Fruit fly (Drosophila melanogaster) whole organism, embryonic: Measurements from ENCODE around the gene RhoGEF4.

Experiments
- Bgb ChIP-seq: fragments of 200-800 bp; sonication (Bioruptor generic); IDR thresholded peaks from 2 replicates; pipeline ENCODE4 v1.3.6; 2022; ENCODE audit warnings: missing biosample characterization, missing genetic modification characterization; ENCODE audit not compliant: partially characterized antibody
- BtbVII ChIP-seq: fragments of 200-800 bp; sonication (Bioruptor generic); optimal IDR thresholded peaks from 3 replicates; lab custom pipeline; 2017; ENCODE audit warnings: missing biosample characterization, mild to moderate bottlenecking, missing genetic modification characterization
- CG10209 ChIP-seq: fragments of 200-800 bp; sonication (Bioruptor generic); optimal IDR thresholded peaks from 3 replicates; lab custom pipeline; 2017; ENCODE audit warnings: missing biosample characterization, mild to moderate bottlenecking, missing genetic modification characterization, missing genetic modification reagents
- CG10654 ChIP-seq: fragments of 200-800 bp; sonication (Bioruptor generic); optimal IDR thresholded peaks from 2 replicates; lab custom pipeline; 2016; ENCODE audit warnings: missing biosample characterization, missing genetic modification characterization
- CG12299 ChIP-seq: fragments of 200-800 bp; sonication (Bioruptor generic); optimal IDR thresholded peaks from 2 replicates; lab custom pipeline; 2018; ENCODE audit warnings: missing biosample characterization, mild to moderate bottlenecking, missing genetic modification characterization
- CG12659 ChIP-seq: fragments of 200-800 bp; sonication (Bioruptor generic); optimal IDR thresholded peaks from 3 replicates; lab custom pipeline; 2017; ENCODE audit warnings: mild to moderate bottlenecking, missing biosample characterization, missing genetic modification reagents, missing genetic modification characterization
- CG13287 ChIP-seq: fragments of 200-800 bp; sonication (Bioruptor generic); IDR thresholded peaks from 2 replicates; pipeline ENCODE4 v1.3.6; 2022; ENCODE audit warnings: missing biosample characterization, missing genetic modification characterization; ENCODE audit not compliant: partially characterized antibody
- CG15601 ChIP-seq: fragments of 200-800 bp; sonication (Bioruptor generic); optimal IDR thresholded peaks from 3 replicates; lab custom pipeline; 2019; ENCODE audit warnings: missing biosample characterization, mild to moderate bottlenecking, missing genetic modification characterization, moderate library complexity
- CG16779 ChIP-seq: fragments of 200-800 bp; sonication (Bioruptor generic); IDR thresholded peaks from 2 replicates; pipeline ENCODE4 v1.3.6; 2022; ENCODE audit warnings: missing biosample characterization, missing genetic modification characterization
- CG17568 ChIP-seq: fragments of 200-800 bp; sonication (Bioruptor generic); optimal IDR thresholded peaks from 2 replicates; lab custom pipeline; 2018; ENCODE audit warnings: missing biosample characterization, mild to moderate bottlenecking, missing genetic modification characterization, moderate library complexity
- CG17612 ChIP-seq: fragments of 200-800 bp; sonication (Bioruptor generic); IDR thresholded peaks from 2 replicates; pipeline ENCODE4 v1.3.6; 2022; ENCODE audit warnings: missing biosample characterization, missing genetic modification characterization
- CG32767 ChIP-seq: fragments of 200-800 bp; sonication (Bioruptor generic); IDR thresholded peaks from 2 replicates; pipeline ENCODE4 v1.3.6; 2022; ENCODE audit warnings: missing biosample characterization, missing genetic modification characterization
- CG3281 ChIP-seq: fragments of 200-800 bp; sonication (Bioruptor generic); optimal IDR thresholded peaks from 3 replicates; lab custom pipeline; 2017; ENCODE audit warnings: missing biosample characterization, mild to moderate bottlenecking, missing genetic modification characterization
- CG34224 ChIP-seq: fragments of 200-800 bp; sonication (Bioruptor generic); IDR thresholded peaks from 3 replicates; pipeline ENCODE4 v1.3.6; 2022; ENCODE audit warnings: missing biosample characterization, missing genetic modification characterization; ENCODE audit not compliant: partially characterized antibody
- CG3838 ChIP-seq: fragments of 200-800 bp; sonication (Bioruptor generic); optimal IDR thresholded peaks from 3 replicates; lab custom pipeline; 2016; ENCODE audit warnings: missing biosample characterization, missing genetic modification characterization
- CG6654 ChIP-seq: fragments of 200-800 bp; sonication (Bioruptor generic); optimal IDR thresholded peaks from 2 replicates; lab custom pipeline; 2017; ENCODE audit warnings: missing biosample characterization, mild to moderate bottlenecking, missing genetic modification characterization
- CG6854 ChIP-seq: fragments of 200-800 bp; sonication (Bioruptor generic); optimal IDR thresholded peaks from 3 replicates; lab custom pipeline; 2017; ENCODE audit warnings: missing biosample characterization, mild to moderate bottlenecking, missing genetic modification characterization
- CG7745 ChIP-seq: fragments of 200-800 bp; sonication (Bioruptor generic); optimal IDR thresholded peaks from 2 replicates; lab custom pipeline; 2018; ENCODE audit warnings: missing biosample characterization, mild to moderate bottlenecking, missing genetic modification characterization, moderate library complexity
- CG7928 ChIP-seq: fragments of 200-800 bp; sonication (Bioruptor generic); optimal IDR thresholded peaks from 2 replicates; lab custom pipeline; 2017; ENCODE audit warnings: missing biosample characterization, mild to moderate bottlenecking, missing genetic modification characterization
- CG8281 ChIP-seq: fragments of 200-800 bp; sonication (Bioruptor generic); optimal IDR thresholded peaks from 2 replicates; lab custom pipeline; 2018; ENCODE audit warnings: missing biosample characterization, mild to moderate bottlenecking, missing genetic modification characterization, moderate library complexity
- CG9797 ChIP-seq: fragments of 200-800 bp; sonication (Bioruptor generic); optimal IDR thresholded peaks from 3 replicates; lab custom pipeline; 2018; ENCODE audit warnings: missing biosample characterization, mild to moderate bottlenecking, missing genetic modification characterization
- CG9817 ChIP-seq: fragments of 200-800 bp; sonication (Bioruptor generic); optimal IDR thresholded peaks from 2 replicates; lab custom pipeline; 2018; ENCODE audit warnings: missing biosample characterization, mild to moderate bottlenecking, missing genetic modification characterization, moderate library complexity
- Deaf1 ChIP-seq: fragments of 200-800 bp; optimal IDR thresholded peaks from 3 replicates; lab custom pipeline; 2019; ENCODE audit warnings: missing biosample characterization, mild to moderate bottlenecking, missing genetic modification characterization, moderate library complexity
- Doc2 ChIP-seq: fragments of 200-800 bp; sonication (Bioruptor generic); IDR thresholded peaks from 2 replicates; pipeline ENCODE4 v1.3.6; 2022; ENCODE audit warnings: missing biosample characterization, missing genetic modification characterization
- E2f2 ChIP-seq: fragments of 200-800 bp; sonication (Bioruptor generic); IDR thresholded peaks from 2 replicates; pipeline ENCODE4 v1.3.6; 2022; ENCODE audit warnings: missing biosample characterization, missing genetic modification characterization
- HLH4C ChIP-seq: fragments of 200-800 bp; sonication (Bioruptor generic); IDR thresholded peaks from 3 replicates; pipeline ENCODE4 v1.3.6; 2022; ENCODE audit warnings: missing biosample characterization, missing genetic modification characterization; ENCODE audit not compliant: partially characterized antibody
- HmgZ ChIP-seq: fragments of 200-800 bp; sonication (Bioruptor generic); optimal IDR thresholded peaks from 2 replicates; lab custom pipeline; 2018; ENCODE audit warnings: missing biosample characterization, mild to moderate bottlenecking, missing genetic modification characterization
- Hr3 ChIP-seq: fragments of 200-800 bp; sonication (Bioruptor generic); optimal IDR thresholded peaks from 3 replicates; lab custom pipeline; 2016; ENCODE audit warnings: missing biosample characterization, missing genetic modification characterization
- MBD-R2 ChIP-seq: fragments of 200-800 bp; sonication (Bioruptor generic); IDR thresholded peaks from 2 replicates; pipeline ENCODE4 v1.3.6; 2022; ENCODE audit warnings: missing biosample characterization, missing genetic modification characterization
- NC2β ChIP-seq: fragments of 200-800 bp; sonication (Bioruptor generic); optimal IDR thresholded peaks from 2 replicates; lab custom pipeline; 2016; ENCODE audit warnings: missing biosample characterization, missing genetic modification characterization
- Neu2 ChIP-seq: fragments of 200-800 bp; sonication (Bioruptor generic); optimal IDR thresholded peaks from 3 replicates; lab custom pipeline; 2016; ENCODE audit warnings: missing biosample characterization, missing genetic modification characterization, borderline replicate concordance
- Six4 ChIP-seq: fragments of 200-800 bp; sonication (Bioruptor generic); optimal IDR thresholded peaks from 2 replicates; lab custom pipeline; 2016; ENCODE audit warnings: missing biosample characterization, missing genetic modification characterization
- Sry-δ ChIP-seq: fragments of 200-800 bp; sonication (Bioruptor generic); optimal IDR thresholded peaks from 2 replicates; lab custom pipeline; 2016; ENCODE audit warnings: missing biosample characterization, missing genetic modification characterization
- Trl ChIP-seq, 3 experiments: fragments of >200 bp in 2 of 3; fragments of 200-800 bp in 1 of 3; sonication (Bioruptor generic) in 1 of 3; optimal IDR thresholded peaks; 2 replicates in 1 of 3; 3 replicates in 2 of 3; lab custom pipeline; 2016 to 2017; ENCODE audit warnings: missing biosample characterization in 1 of 3, missing genetic modification characterization in 1 of 3
- Xrp1 ChIP-seq: fragments of 200-800 bp; sonication (Bioruptor generic); IDR thresholded peaks from 2 replicates; pipeline ENCODE4 v1.3.6; 2022; ENCODE audit warnings: missing biosample characterization, missing genetic modification characterization
- ab ChIP-seq: fragments of 200-800 bp; sonication (Bioruptor generic); optimal IDR thresholded peaks from 2 replicates; lab custom pipeline; 2016; ENCODE audit warnings: missing biosample characterization, missing genetic modification characterization
- bcd ChIP-seq: fragments of 200-800 bp; sonication (Bioruptor generic); optimal IDR thresholded peaks from 2 replicates; lab custom pipeline; 2017; ENCODE audit warnings: missing biosample characterization, mild to moderate bottlenecking, missing genetic modification characterization
- chm ChIP-seq: fragments of 200-800 bp; sonication (Bioruptor generic); IDR thresholded peaks from 2 replicates; pipeline ENCODE4 v1.3.6; 2022; ENCODE audit warnings: missing biosample characterization, missing genetic modification characterization
- crc ChIP-seq: fragments of 200-800 bp; sonication (Bioruptor generic); optimal IDR thresholded peaks from 2 replicates; lab custom pipeline; 2016; ENCODE audit warnings: missing biosample characterization, missing genetic modification characterization
- disco-r ChIP-seq: fragments of 200-800 bp; sonication (Bioruptor generic); optimal IDR thresholded peaks from 2 replicates; lab custom pipeline; 2016; ENCODE audit warnings: missing biosample characterization, missing genetic modification characterization
- en ChIP-seq: fragments of 200-800 bp; sonication (Bioruptor generic); optimal IDR thresholded peaks from 2 replicates; lab custom pipeline; 2016; ENCODE audit warnings: missing biosample characterization, missing genetic modification characterization
- gem ChIP-seq: fragments of 200-800 bp; sonication (Bioruptor generic); optimal IDR thresholded peaks from 2 replicates; lab custom pipeline; 2019; ENCODE audit warnings: missing biosample characterization, mild to moderate bottlenecking, missing genetic modification characterization, moderate library complexity
- ham ChIP-seq: fragments of 200-800 bp; sonication (Bioruptor generic); IDR thresholded peaks from 2 replicates; pipeline ENCODE4 v1.3.6; 2022; ENCODE audit warnings: missing biosample characterization, missing genetic modification characterization
- hbn ChIP-seq: fragments of 200-800 bp; sonication (Bioruptor generic); IDR thresholded peaks from 2 replicates; pipeline ENCODE4 v1.3.6; 2022; ENCODE audit warnings: missing biosample characterization, missing genetic modification characterization; ENCODE audit not compliant: partially characterized antibody
- luna ChIP-seq: fragments of 200-800 bp; sonication (Bioruptor generic); optimal IDR thresholded peaks from 2 replicates; lab custom pipeline; 2016; ENCODE audit warnings: missing biosample characterization, missing genetic modification characterization
- mld ChIP-seq: fragments of 200-800 bp; sonication (Bioruptor generic); IDR thresholded peaks from 3 replicates; pipeline ENCODE4 v1.3.6; 2022; ENCODE audit warnings: missing biosample characterization, missing genetic modification characterization; ENCODE audit not compliant: partially characterized antibody
- row ChIP-seq: fragments of 200-800 bp; sonication (Bioruptor generic); IDR thresholded peaks from 3 replicates; pipeline ENCODE4 v1.3.6; 2022; ENCODE audit warnings: missing biosample characterization, missing genetic modification characterization
- shn ChIP-seq: fragments of 200-800 bp; sonication (Bioruptor generic); optimal IDR thresholded peaks from 3 replicates; lab custom pipeline; 2016; ENCODE audit warnings: missing biosample characterization, missing genetic modification characterization
- sisA ChIP-seq: fragments of 200-800 bp; sonication (Bioruptor generic); IDR thresholded peaks from 2 replicates; pipeline ENCODE4 v1.3.6; 2022; ENCODE audit warnings: missing biosample characterization, missing genetic modification characterization
- vvl ChIP-seq: fragments of 200-800 bp; sonication (Bioruptor generic); IDR thresholded peaks from 2 replicates; pipeline ENCODE4 v1.3.6; 2022; ENCODE audit warnings: missing biosample characterization, missing genetic modification characterization

Gene RhoGEF4

dm6 chr3L:7339216-7339742, 16.1 kb upstream of the RhoGEF4 start, which contains the start of the genes lark and eco (continued):
- TF ChIP-seq CG10209 (no peak), sisA (no peak), E2f2 (no peak; the same call in 1 of the 2 replicates), crc (GFP tag; lab: Kevin White, UChicago) (no peak), chm (GFP tag; lab: Robert Waterston, UW) (no peak), CG32767 (GFP tag; lab: Robert Waterston, UW) (peak; percentile 98), shn (GFP tag; lab: Kevin White, UChicago) (no peak), CG9817 (tag; lab: Kevin White, UChicago) (no peak), HLH4C (GFP tag; lab: Robert Waterston, UW) (no peak), mld (no peak), CG3838 (GFP tag; lab: Kevin White, UChicago) (no peak), en (no peak), CG7928 (GFP tag; lab: Kevin White, UChicago) (no peak), gem (tag; lab: Kevin White, UChicago) (no peak), ham (no peak), HmgZ (no peak), bcd (no peak), NC2β (GFP tag; lab: Kevin White, UChicago) (peak; percentile 4), CG10654 (no peak), Bgb (GFP tag; lab: Robert Waterston, UW) (peak; percentile 47; the same call in 1 of the 2 replicates), CG6654 (GFP tag; lab: Kevin White, UChicago) (no peak), Sry-δ (peak; percentile 14), luna (no peak), Six4 (GFP tag; lab: Kevin White, UChicago) (no peak), Hr3 (GFP tag; lab: Kevin White, UChicago) (no peak), ab (GFP tag; lab: Kevin White, UChicago) (no peak), CG17568 (GFP tag; lab: Kevin White, UChicago) (no peak), CG3281 (no peak), BtbVII (GFP tag; lab: Kevin White, UChicago) (peak; percentile 18), CG6854 (GFP tag; lab: Kevin White, UChicago) (no peak), hbn (no peak), vvl (0 out of 2 replicates have a peak, but pooled peaks have one; percentile 10), MBD-R2 (peak; percentile 23; the same call in 1 of the 2 replicates), Deaf1 (tag; lab: Kevin White, UChicago) (no peak), CG13287 (GFP tag; lab: Robert Waterston, UW) (peak; percentile 25; the same call in 1 of the 2 replicates), Trl (optimal IDR thresholded peaks at IDR 0.05; lab: Kevin White, UChicago) (no peak), Trl (GFP tag; optimal IDR thresholded peaks at IDR 0.05; lab: Kevin White, UChicago) (no peak), CG34224 (GFP tag; lab: Robert Waterston, UW) (no peak), CG8281 (no peak), Doc2 (GFP tag; lab: Robert Waterston, UW) (no peak), CG17612 (GFP tag; lab: Robert Waterston, UW) (no peak), CG12299 (tag; lab: Kevin White, UChicago) (peak; percentile 60), CG16779 (no peak), row (GFP tag; lab: Robert Waterston, UW) (peak; percentile 37; the same call in 2 of the 3 replicates), CG7745 (no peak), Xrp1 (GFP tag; lab: Robert Waterston, UW) (no peak), CG9797 (GFP tag; lab: Kevin White, UChicago) (peak; percentile 92), disco-r (no peak), CG15601 (tag; lab: Kevin White, UChicago) (no peak), CG12659 (GFP tag; lab: Kevin White, UChicago) (peak; percentile 71), Neu2 (GFP tag; lab: Kevin White, UChicago) (no peak)
